Fruit fly (Drosophila melanogaster) whole organism, embryonic: ENCODE measurements around the gene CG32599.

Experiments used
- Aef1 ChIP-seq: fragments of 200-800 bp; sonication (Bioruptor generic); IDR thresholded peaks from 3 replicates; pipeline ENCODE4 v1.3.6; 2022; ENCODE audit warnings: missing biosample characterization, missing genetic modification characterization
- Asciz ChIP-seq: fragments of 200-800 bp; sonication (Bioruptor generic); optimal IDR thresholded peaks from 2 replicates; lab custom pipeline; 2017; ENCODE audit warnings: missing biosample characterization, mild to moderate bottlenecking, missing genetic modification characterization, missing genetic modification reagents
- CG11695 ChIP-seq: fragments of 200-800 bp; sonication (Bioruptor generic); IDR thresholded peaks from 3 replicates; pipeline ENCODE4 v1.3.6; 2022; ENCODE audit warnings: missing biosample characterization, missing genetic modification characterization
- CG12219 ChIP-seq: fragments of 200-800 bp; sonication (Bioruptor generic); optimal IDR thresholded peaks from 3 replicates; lab custom pipeline; 2018; ENCODE audit warnings: missing biosample characterization, mild to moderate bottlenecking, missing genetic modification characterization
- CG1233 ChIP-seq: fragments of 200-800 bp; sonication (Bioruptor generic); optimal IDR thresholded peaks from 4 replicates; lab custom pipeline; 2018; ENCODE audit warnings: missing biosample characterization, mild to moderate bottlenecking, missing genetic modification characterization
- CG14965 ChIP-seq: fragments of 200-800 bp; sonication (Bioruptor generic); optimal IDR thresholded peaks from 2 replicates; lab custom pipeline; 2016; ENCODE audit warnings: missing biosample characterization, missing genetic modification characterization, borderline replicate concordance
- CG15479 ChIP-seq: fragments of 200-800 bp; sonication (Bioruptor generic); optimal IDR thresholded peaks from 3 replicates; lab custom pipeline; 2019; ENCODE audit warnings: missing biosample characterization, mild to moderate bottlenecking, missing genetic modification characterization, moderate library complexity
- CG17359 ChIP-seq: fragments of 200-800 bp; sonication (Bioruptor generic); optimal IDR thresholded peaks from 3 replicates; lab custom pipeline; 2018; ENCODE audit warnings: missing biosample characterization, mild to moderate bottlenecking, missing genetic modification characterization, moderate library complexity
- CG17385 ChIP-seq: fragments of 200-800 bp; sonication (Bioruptor generic); optimal IDR thresholded peaks from 3 replicates; lab custom pipeline; 2018; ENCODE audit warnings: missing biosample characterization, mild to moderate bottlenecking, missing genetic modification characterization
- CG32772 ChIP-seq: fragments of 200-800 bp; sonication (Bioruptor generic); IDR thresholded peaks from 2 replicates; pipeline ENCODE4 v1.3.6; 2022; ENCODE audit warnings: missing biosample characterization, missing genetic modification characterization
- CG34422 ChIP-seq: fragments of 200-800 bp; sonication (Bioruptor generic); IDR thresholded peaks from 3 replicates; pipeline ENCODE4 v1.3.6; 2022; ENCODE audit warnings: missing biosample characterization, missing genetic modification characterization
- CG3726 ChIP-seq: fragments of 200-800 bp; sonication (Bioruptor generic); IDR thresholded peaks from 3 replicates; pipeline ENCODE4, ENCODE4 v1.3.6; 2022; ENCODE audit warnings: missing biosample characterization, missing genetic modification characterization
- CG4424 ChIP-seq: fragments of 200-800 bp; sonication (Bioruptor generic); optimal IDR thresholded peaks from 3 replicates; lab custom pipeline; 2016; ENCODE audit warnings: missing biosample characterization, missing genetic modification characterization
- CG5245 ChIP-seq: fragments of 200-800 bp; sonication (Bioruptor generic); optimal IDR thresholded peaks from 3 replicates; lab custom pipeline; 2016; ENCODE audit warnings: missing biosample characterization, missing genetic modification characterization
- CG7271 ChIP-seq: fragments of 200-800 bp; sonication (Bioruptor generic); optimal IDR thresholded peaks from 2 replicates; lab custom pipeline; 2018; ENCODE audit warnings: missing biosample characterization, mild to moderate bottlenecking, missing genetic modification characterization, moderate library complexity
- CG8944 ChIP-seq: fragments of 200-800 bp; sonication (Bioruptor generic); optimal IDR thresholded peaks from 3 replicates; lab custom pipeline; 2016; ENCODE audit warnings: missing biosample characterization, missing genetic modification characterization
- Dad ChIP-seq: fragments of 200-800 bp; sonication (Bioruptor generic); optimal IDR thresholded peaks from 3 replicates; lab custom pipeline; 2016; ENCODE audit warnings: missing biosample characterization, missing genetic modification characterization
- Gsc ChIP-seq: fragments of 200-800 bp; sonication (Bioruptor generic); IDR thresholded peaks from 2 replicates; pipeline ENCODE4 v1.3.6; 2022; ENCODE audit warnings: missing biosample characterization, missing genetic modification characterization
- Hr39 ChIP-seq: fragments of >200 bp; optimal IDR thresholded peaks from 2 replicates; lab custom pipeline; 2017
- Nf-YC ChIP-seq: fragments of 200-800 bp; optimal IDR thresholded peaks from 3 replicates; lab custom pipeline; 2019; ENCODE audit warnings: missing biosample characterization, mild to moderate bottlenecking, missing genetic modification characterization, moderate library complexity
- Oaz ChIP-seq: fragments of 200-800 bp; sonication (Bioruptor generic); IDR thresholded peaks from 2 replicates; pipeline ENCODE4 v1.3.6; 2022; ENCODE audit warnings: missing biosample characterization, missing genetic modification characterization
- Oli ChIP-seq: fragments of 200-800 bp; sonication (Bioruptor generic); optimal IDR thresholded peaks from 2 replicates; lab custom pipeline; 2018; ENCODE audit warnings: missing biosample characterization, mild to moderate bottlenecking, missing genetic modification characterization, moderate library complexity
- Optix ChIP-seq: fragments of 200-800 bp; sonication (Bioruptor generic); IDR thresholded peaks from 3 replicates; pipeline ENCODE4 v1.3.6; 2022; ENCODE audit warnings: missing biosample characterization, missing genetic modification characterization
- Side ChIP-seq: fragments of 200-800 bp; sonication (Bioruptor generic); optimal IDR thresholded peaks from 2 replicates; lab custom pipeline; 2016; ENCODE audit warnings: missing biosample characterization, missing genetic modification characterization
- Six4 ChIP-seq: fragments of 200-800 bp; sonication (Bioruptor generic); optimal IDR thresholded peaks from 2 replicates; lab custom pipeline; 2016; ENCODE audit warnings: missing biosample characterization, missing genetic modification characterization
- Stat92E ChIP-seq, 3 experiments: fragments of >200 bp in 2 of 3; fragments of 200-800 bp in 1 of 3; sonication (Bioruptor generic) in 1 of 3; optimal IDR thresholded peaks; 2 replicates each; lab custom pipeline; 2017 to 2019; ENCODE audit warnings: missing biosample characterization in 3 of 3, missing genetic modification characterization in 3 of 3, mild to moderate bottlenecking in 1 of 3, moderate library complexity in 1 of 3
- cg ChIP-seq: fragments of 200-800 bp; sonication (Bioruptor generic); optimal IDR thresholded peaks from 3 replicates; lab custom pipeline; 2019; ENCODE audit warnings: missing biosample characterization, mild to moderate bottlenecking, missing genetic modification characterization, moderate library complexity
- chm ChIP-seq: fragments of 200-800 bp; sonication (Bioruptor generic); IDR thresholded peaks from 2 replicates; pipeline ENCODE4 v1.3.6; 2022; ENCODE audit warnings: missing biosample characterization, missing genetic modification characterization
- ci ChIP-seq: fragments of 200-800 bp; sonication (Bioruptor generic); IDR thresholded peaks from 3 replicates; pipeline ENCODE4 v1.3.6; 2022; ENCODE audit warnings: missing biosample characterization, missing genetic modification characterization
- dmrt99B ChIP-seq: fragments of 200-800 bp; sonication (Bioruptor generic); optimal IDR thresholded peaks from 2 replicates; lab custom pipeline; 2018; ENCODE audit warnings: missing biosample characterization, mild to moderate bottlenecking, missing genetic modification characterization, moderate library complexity
- en ChIP-seq: fragments of 200-800 bp; sonication (Bioruptor generic); optimal IDR thresholded peaks from 2 replicates; lab custom pipeline; 2016; ENCODE audit warnings: missing biosample characterization, missing genetic modification characterization
- fd102C ChIP-seq: fragments of 200-800 bp; sonication (Bioruptor generic); optimal IDR thresholded peaks from 2 replicates; lab custom pipeline; 2018; ENCODE audit warnings: missing biosample characterization, mild to moderate bottlenecking, missing genetic modification characterization, moderate library complexity
- fd96Cb ChIP-seq: fragments of 200-800 bp; sonication (Bioruptor generic); optimal IDR thresholded peaks from 2 replicates; lab custom pipeline; 2018; ENCODE audit warnings: missing biosample characterization, mild to moderate bottlenecking, missing genetic modification characterization, moderate library complexity
- her ChIP-seq: fragments of 200-800 bp; sonication (Bioruptor generic); optimal IDR thresholded peaks from 2 replicates; lab custom pipeline; 2016; ENCODE audit warnings: missing biosample characterization, missing genetic modification characterization
- ind ChIP-seq: fragments of 200-800 bp; sonication (Bioruptor generic); optimal IDR thresholded peaks from 3 replicates; lab custom pipeline; 2016; ENCODE audit warnings: missing biosample characterization, missing genetic modification characterization
- lmd ChIP-seq: fragments of 200-800 bp; sonication (Bioruptor generic); IDR thresholded peaks from 2 replicates; pipeline ENCODE4 v1.3.6; 2022; ENCODE audit warnings: missing biosample characterization, missing genetic modification characterization
- lov ChIP-seq, 2 experiments: fragments of 200-800 bp in 1 of 2; fragments of >200 bp in 1 of 2; sonication (Bioruptor generic) in 1 of 2; IDR thresholded peaks in 1 of 2; optimal IDR thresholded peaks in 1 of 2; 2 replicates in 1 of 2; 3 replicates in 1 of 2; pipeline versions ENCODE4 v1.3.6 to Lab custom; 2017 to 2022; ENCODE audit warnings: missing biosample characterization in 1 of 2, missing genetic modification characterization in 1 of 2
- nmo ChIP-seq: fragments of 200-800 bp; sonication (Bioruptor generic); optimal IDR thresholded peaks from 2 replicates; lab custom pipeline; 2018; ENCODE audit warnings: missing biosample characterization, mild to moderate bottlenecking, missing genetic modification characterization, moderate library complexity
- onecut ChIP-seq: fragments of 200-800 bp; sonication (Bioruptor generic); IDR thresholded peaks from 2 replicates; pipeline ENCODE4 v1.3.6; 2022; ENCODE audit warnings: missing biosample characterization, missing genetic modification characterization
- otp ChIP-seq: fragments of 200-800 bp; sonication (Bioruptor generic); IDR thresholded peaks from 3 replicates; pipeline ENCODE4, ENCODE4 v1.3.6; 2022; ENCODE audit warnings: missing biosample characterization, missing genetic modification characterization
- pb ChIP-seq: fragments of 200-800 bp; sonication (Bioruptor generic); optimal IDR thresholded peaks from 3 replicates; lab custom pipeline; 2016; ENCODE audit warnings: missing biosample characterization, missing genetic modification characterization
- phol ChIP-seq: fragments of 200-800 bp; sonication (Bioruptor generic); optimal IDR thresholded peaks from 3 replicates; lab custom pipeline; 2018; ENCODE audit warnings: missing biosample characterization, mild to moderate bottlenecking, missing genetic modification characterization, moderate library complexity
- pzg ChIP-seq: fragments of 200-800 bp; sonication (Bioruptor generic); optimal IDR thresholded peaks from 3 replicates; lab custom pipeline; 2018; ENCODE audit warnings: missing biosample characterization, mild to moderate bottlenecking, missing genetic modification characterization, moderate library complexity
- repo ChIP-seq: fragments of 200-800 bp; sonication (Bioruptor generic); optimal IDR thresholded peaks from 2 replicates; lab custom pipeline; 2016; ENCODE audit warnings: missing biosample characterization, missing genetic modification characterization
- slou ChIP-seq: fragments of 200-800 bp; sonication (Bioruptor generic); optimal IDR thresholded peaks from 3 replicates; lab custom pipeline; 2016; ENCODE audit warnings: missing biosample characterization, missing genetic modification characterization
- sna ChIP-seq: fragments of 200-800 bp; sonication (Bioruptor generic); IDR thresholded peaks from 2 replicates; pipeline ENCODE4 v1.3.6; 2022; ENCODE audit warnings: missing biosample characterization, missing genetic modification characterization; ENCODE audit not compliant: partially characterized antibody
- ssp ChIP-seq: fragments of 200-800 bp; sonication (Bioruptor generic); IDR thresholded peaks from 2 replicates; pipeline ENCODE4 v1.3.6; 2022; ENCODE audit warnings: missing biosample characterization, missing genetic modification characterization
- vvl ChIP-seq: fragments of 200-800 bp; sonication (Bioruptor generic); IDR thresholded peaks from 2 replicates; pipeline ENCODE4 v1.3.6; 2022; ENCODE audit warnings: missing biosample characterization, missing genetic modification characterization
- wdn ChIP-seq: fragments of 200-800 bp; sonication (Bioruptor generic); IDR thresholded peaks from 2 replicates; pipeline ENCODE4 v1.3.6; 2022; ENCODE audit warnings: missing biosample characterization, missing genetic modification characterization
- zfh1 ChIP-seq: fragments of 200-800 bp; sonication (Bioruptor generic); IDR thresholded peaks from 3 replicates; pipeline ENCODE4 v1.3.6; 2022; ENCODE audit warnings: missing biosample characterization, missing genetic modification characterization

CG32599 gene

DNA sequence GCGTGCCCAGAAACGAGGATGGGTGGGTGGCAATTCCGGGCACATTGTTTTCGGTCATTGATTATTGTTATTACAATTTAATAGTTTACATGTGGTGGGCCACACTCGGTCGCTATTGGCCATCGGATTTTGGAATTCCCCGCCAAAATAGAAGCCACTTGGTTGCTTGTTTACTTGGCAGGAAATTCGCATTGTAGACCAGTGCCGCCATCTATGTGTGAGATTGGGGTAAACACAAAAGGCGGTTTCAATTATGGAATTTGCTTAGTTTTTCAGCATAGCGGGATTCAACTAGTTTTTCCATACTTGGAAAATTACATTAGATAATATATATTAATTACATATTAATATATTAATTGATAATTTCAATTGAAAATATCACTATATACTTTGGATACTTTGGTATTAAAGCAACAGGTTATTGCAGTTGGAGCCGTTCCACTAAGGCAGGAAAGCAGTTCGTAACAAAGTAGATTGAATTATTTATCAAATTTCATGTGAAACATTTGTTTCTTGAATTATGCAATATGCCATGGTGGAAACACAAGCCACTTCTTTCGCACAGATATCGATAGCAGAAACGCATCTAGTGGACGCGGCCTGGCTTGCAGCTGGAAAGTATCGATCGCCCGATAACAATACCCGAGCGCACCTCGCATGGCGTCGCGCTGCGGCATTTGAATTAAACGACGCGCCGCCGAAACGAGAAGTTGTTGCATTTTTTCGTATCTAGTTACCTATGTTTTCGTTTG lies 3.7 kb downstream of the CG32599 start, which contains the start of gene mud (continued):
- TF ChIP-seq CG5245 (GFP tag; lab: Kevin White, UChicago) (no peak), nmo (GFP tag; lab: Kevin White, UChicago) (peak; percentile 70), en (GFP tag; lab: Kevin White, UChicago) (no peak), phol (tag; lab: Kevin White, UChicago) (peak; percentile 79), CG15479 (no peak), CG32772 (GFP tag; lab: Robert Waterston, UW) (no peak), pb (GFP tag; lab: Kevin White, UChicago) (no peak), otp (0 out of 3 replicates have a peak, but pooled peaks have one; percentile 7), CG4424 (GFP tag; lab: Kevin White, UChicago) (peak; percentile 10), Six4 (GFP tag; lab: Kevin White, UChicago) (no peak), lmd (peak; percentile 25; the same call in 1 of the 2 replicates), Asciz (no peak), ci (no peak), Oaz (GFP tag; lab: Robert Waterston, UW) (no peak), chm (GFP tag; lab: Robert Waterston, UW) (no peak), pzg (GFP tag; lab: Kevin White, UChicago) (peak; percentile 61), dmrt99B (tag; lab: Kevin White, UChicago) (no peak), Stat92E (GFP tag; optimal IDR thresholded peaks at IDR 0.05; lab: Kevin White, UChicago) (no peak), ind (GFP tag; lab: Kevin White, UChicago) (peak; percentile 20), cg (GFP tag; lab: Kevin White, UChicago) (no peak), CG8944 (GFP tag; lab: Kevin White, UChicago) (no peak), CG14965 (no peak), lov (optimal IDR thresholded peaks at IDR 0.05; lab: Kevin White, UChicago) (no peak), lov (GFP tag; IDR thresholded peaks at IDR 0.05; lab: Robert Waterston, UW) (no peak), repo (GFP tag; lab: Kevin White, UChicago) (no peak), CG7271 (tag; lab: Kevin White, UChicago) (no peak), Dad (GFP tag; lab: Kevin White, UChicago) (no peak), onecut (GFP tag; lab: Robert Waterston, UW) (no peak), CG17385 (GFP tag; lab: Kevin White, UChicago) (no peak), CG12219 (GFP tag; lab: Kevin White, UChicago) (no peak), CG3726 (GFP tag; lab: Robert Waterston, UW) (no peak), wdn (GFP tag; lab: Robert Waterston, UW) (no peak), Hr39 (lab: Kevin White, UChicago) (no peak), her (GFP tag; lab: Kevin White, UChicago) (no peak), Gsc (no peak), CG1233 (no peak), sna (GFP tag; lab: Robert Waterston, UW) (peak; percentile 52; the same call in 1 of the 2 replicates), CG11695 (GFP tag; lab: Robert Waterston, UW) (no peak), slou (no peak), fd102C (GFP tag; lab: Kevin White, UChicago) (no peak), vvl (GFP tag; lab: Robert Waterston, UW) (no peak), Nf-YC (tag; lab: Kevin White, UChicago) (no peak), Aef1 (peak; percentile 28; the same call in 1 of the 3 replicates), zfh1 (GFP tag; lab: Robert Waterston, UW) (0 out of 3 replicates have a peak, but pooled peaks have one; percentile 9), ssp (GFP tag; lab: Robert Waterston, UW) (peak; percentile 95), Side (no peak), Optix (no peak; the same call in 2 of the 3 replicates), fd96Cb (tag; lab: Kevin White, UChicago) (no peak), Oli (tag; lab: Kevin White, UChicago) (peak; percentile 14), CG17359 (tag; lab: Kevin White, UChicago) (no peak), CG34422 (GFP tag; lab: Robert Waterston, UW) (no peak)
